Worm (Caenorhabditis elegans) whole organism, L1 larva: ENCODE data around the gene clec-233.

Experiments
- Y116A8C.19 ChIP-seq: sonication (generic microtip); optimal IDR thresholded peaks from 2 replicates; lab custom pipeline; 2016; ENCODE audit warnings: missing compliant biosample characterization, missing genetic modification characterization, borderline replicate concordance
- aly-2 ChIP-seq: fragments of 150-350 bp; optimal IDR thresholded peaks from 2 replicates; lab custom pipeline; 2014; ENCODE audit warnings: missing biosample characterization, missing genetic modification characterization
- ceh-63 ChIP-seq: fragments of 200-800 bp; sonication (Bioruptor generic); optimal IDR thresholded peaks from 2 replicates; lab custom pipeline; 2018; ENCODE audit warnings: mild to moderate bottlenecking, missing genetic modification characterization, missing compliant biosample characterization
- dpl-1 ChIP-seq, 3 experiments: fragments of 150-350 bp in 2 of 3; sonication (generic microtip) in 1 of 3; optimal IDR thresholded peaks; 2 replicates each; lab custom pipeline; 2014 to 2017; ENCODE audit warnings: missing biosample characterization in 3 of 3, missing genetic modification characterization in 3 of 3, missing genetic modification reagents in 3 of 3
- efl-1 ChIP-seq, 4 experiments: fragments of 150-350 bp; optimal IDR thresholded peaks in 3 of 4; peaks in 1 of 4; 1 replicate in 1 of 4; 2 replicates in 3 of 4; lab custom pipeline; 2014; ENCODE audit warnings: missing biosample characterization in 2 of 4, missing genetic modification characterization in 2 of 4, missing genetic modification reagents in 2 of 4
- elt-2 ChIP-seq: sonication (generic microtip); optimal IDR thresholded peaks from 2 replicates; lab custom pipeline; 2016; ENCODE audit warnings: missing genetic modification characterization, mild to moderate bottlenecking, inconsistent platforms, missing compliant biosample characterization, missing genetic modification reagents
- fkh-4 ChIP-seq: sonication (generic microtip); optimal IDR thresholded peaks from 2 replicates; lab custom pipeline; 2016; ENCODE audit warnings: missing compliant biosample characterization, missing genetic modification characterization, borderline replicate concordance
- fos-1 ChIP-seq: fragments of 150-350 bp; optimal IDR thresholded peaks from 2 replicates; lab custom pipeline; 2014; ENCODE audit warnings: missing biosample characterization, missing genetic modification characterization
- hlh-17 ChIP-seq: fragments of 200-800 bp; sonication (Bioruptor generic); optimal IDR thresholded peaks from 2 replicates; lab custom pipeline; 2018; ENCODE audit warnings: missing genetic modification characterization, mild to moderate bottlenecking, missing compliant biosample characterization, moderate library complexity, borderline replicate concordance
- lin-13 ChIP-seq: fragments of 150-350 bp; optimal IDR thresholded peaks from 2 replicates; lab custom pipeline; 2014; ENCODE audit warnings: missing biosample characterization, missing genetic modification reagents, missing genetic modification characterization
- lin-15B ChIP-seq: fragments of 150-350 bp; sonication (generic microtip); optimal IDR thresholded peaks from 3 replicates; lab custom pipeline; 2014; ENCODE audit warnings: missing biosample characterization, missing genetic modification characterization
- lin-39 ChIP-seq: fragments of 150-350 bp; optimal IDR thresholded peaks from 2 replicates; lab custom pipeline; 2014; ENCODE audit warnings: missing biosample characterization, missing genetic modification reagents, missing genetic modification characterization
- lsy-2 ChIP-seq, 2 experiments: fragments of 150-350 bp; optimal IDR thresholded peaks; 2 replicates each; lab custom pipeline; 2014; ENCODE audit warnings: missing biosample characterization in 2 of 2, missing genetic modification characterization in 2 of 2
- mdl-1 ChIP-seq, 2 experiments: fragments of 150-350 bp; optimal IDR thresholded peaks; 2 replicates each; lab custom pipeline; 2014 to 2017; ENCODE audit warnings: missing biosample characterization in 2 of 2, missing genetic modification characterization in 2 of 2, inconsistent platforms in 1 of 2
- mef-2 ChIP-seq: fragments of 150-350 bp; optimal IDR thresholded peaks from 2 replicates; lab custom pipeline; 2014; ENCODE audit warnings: missing biosample characterization, missing genetic modification characterization
- mep-1 ChIP-seq: fragments of 150-350 bp; optimal IDR thresholded peaks from 2 replicates; lab custom pipeline; 2014; ENCODE audit warnings: missing biosample characterization, missing genetic modification characterization
- nhr-11 ChIP-seq: fragments of 150-350 bp; optimal IDR thresholded peaks from 2 replicates; lab custom pipeline; 2014; ENCODE audit warnings: missing biosample characterization, missing genetic modification characterization
- nhr-19 ChIP-seq: fragments of 200-800 bp; sonication (Bioruptor generic); conservative IDR thresholded peaks from 2 replicates; pipeline ENCODE4 v1.3.6; 2022; ENCODE audit warnings: missing genetic modification characterization, missing compliant biosample characterization
- nhr-20 ChIP-seq: sonication (generic microtip); optimal IDR thresholded peaks from 2 replicates; lab custom pipeline; 2016; ENCODE audit warnings: mild to moderate bottlenecking, missing genetic modification characterization, missing compliant biosample characterization
- nhr-71 ChIP-seq: sonication (generic microtip); optimal IDR thresholded peaks from 2 replicates; lab custom pipeline; 2016; ENCODE audit warnings: mild to moderate bottlenecking, missing genetic modification characterization, moderate library complexity, missing compliant biosample characterization
- nhr-84 ChIP-seq: sonication (generic microtip); optimal IDR thresholded peaks from 2 replicates; lab custom pipeline; 2017; ENCODE audit warnings: missing biosample characterization, missing genetic modification characterization
- nhr-85 ChIP-seq: sonication (generic microtip); peaks from one replicate; lab custom pipeline; 2016; ENCODE audit warnings: missing genetic modification characterization, inconsistent platforms, missing compliant biosample characterization
- nhr-90 ChIP-seq: sonication (generic microtip); optimal IDR thresholded peaks from 2 replicates; lab custom pipeline; 2016; ENCODE audit warnings: mild to moderate bottlenecking, missing genetic modification characterization, missing compliant biosample characterization; ENCODE audit not compliant: poor library complexity
- pag-3 ChIP-seq: sonication (generic microtip); optimal IDR thresholded peaks from 2 replicates; lab custom pipeline; 2017; ENCODE audit warnings: missing genetic modification characterization, mild to moderate bottlenecking, missing compliant biosample characterization, antibody characterized with exemption, borderline replicate concordance; ENCODE audit not compliant: insufficient read depth
- rnt-1 ChIP-seq: sonication (generic microtip); optimal IDR thresholded peaks from 2 replicates; lab custom pipeline; 2016; ENCODE audit warnings: mild to moderate bottlenecking, missing genetic modification characterization, moderate library complexity, missing compliant biosample characterization
- skn-1 ChIP-seq: fragments of 150-350 bp; optimal IDR thresholded peaks from 2 replicates; lab custom pipeline; 2014; ENCODE audit warnings: missing biosample characterization, missing genetic modification characterization
- snu-23 ChIP-seq: sonication (generic microtip); optimal IDR thresholded peaks from 2 replicates; lab custom pipeline; 2016; ENCODE audit warnings: missing genetic modification characterization, missing compliant biosample characterization
- tlp-1 ChIP-seq: fragments of 150-350 bp; optimal IDR thresholded peaks from 2 replicates; lab custom pipeline; 2014; ENCODE audit warnings: missing biosample characterization, missing genetic modification characterization
- vab-15 ChIP-seq: sonication (generic microtip); optimal IDR thresholded peaks from 2 replicates; lab custom pipeline; 2017; ENCODE audit warnings: missing genotype, mild to moderate bottlenecking, missing genetic modification characterization, missing compliant biosample characterization
- xbp-1 ChIP-seq: sonication (generic microtip); optimal IDR thresholded peaks from 2 replicates; lab custom pipeline; 2016; ENCODE audit warnings: missing genetic modification characterization, missing compliant biosample characterization
- zag-1 ChIP-seq: fragments of 150-350 bp; optimal IDR thresholded peaks from 2 replicates; lab custom pipeline; 2014; ENCODE audit warnings: missing biosample characterization, missing genetic modification characterization
- zip-4 ChIP-seq: fragments of 200-800 bp; sonication (Bioruptor generic); optimal IDR thresholded peaks from 2 replicates; lab custom pipeline; 2018; ENCODE audit warnings: mild to moderate bottlenecking, missing genetic modification characterization, moderate library complexity, missing compliant biosample characterization

The clec-233 gene

ce11 chrV:16259684-16260083 lies 26.0 kb downstream of the clec-233 start, which contains the start of gene nhr-127:
Gene nhr-127 (plus strand): TSS chrV:16259984.
- TF ChIP-seq zag-1 (no peak), fkh-4 (no peak), nhr-71 (tag; lab: Kevin White, UChicago) (no peak), lin-15B (tag; lab: Kevin White, UChicago) (no peak), rnt-1 (tag; lab: Kevin White, UChicago) (no peak), efl-1 (optimal IDR thresholded peaks at IDR 0.05; lab: Kevin White, UChicago) (no peak), efl-1 (GFP tag; optimal IDR thresholded peaks at IDR 0.05 in 1 of 2; lab: Kevin White, UChicago) (no peak), aly-2 (tag; lab: Kevin White, UChicago) (no peak), lsy-2 (tag; optimal IDR thresholded peaks at IDR 0.05; lab: Kevin White, UChicago) (no peak), Y116A8C.19 (tag; lab: Kevin White, UChicago) (no peak), dpl-1 (GFP tag; optimal IDR thresholded peaks at IDR 0.05; lab: Kevin White, UChicago) (no peak), tlp-1 (tag; lab: Kevin White, UChicago) (no peak), nhr-90 (no peak), pag-3 (tag; lab: Kevin White, UChicago) (no peak)

- TF ChIP-seq nhr-20 (tag; lab: Kevin White, UChicago) (no peak), mef-2 (tag; lab: Kevin White, UChicago) (no peak)
These were observed 32.8 kb downstream of the clec-233 start, which contains the start of gene T13F3.4 for ce11 chrV:16266514-16266913. Gene T13F3.4 (minus strand): TSS chrV:16266614.

ce11 chrV:16269556-16269955 lies 35.8 kb downstream of the clec-233 start, which contains the start of the genes fbxa-2 and T13F3.8:
Gene fbxa-2 (minus strand): TSS chrV:16269656.
Gene T13F3.8 (plus strand): TSS chrV:16269800.
- TF ChIP-seq vab-15 (no peak), mdl-1 (tag; optimal IDR thresholded peaks at IDR 0.05; lab: Kevin White, UChicago) (no peak), nhr-19 (GFP tag; lab: Robert Waterston, UW) (no peak), tlp-1 (tag; lab: Kevin White, UChicago) (no peak), snu-23 (GFP tag; lab: Kevin White, UChicago) (no peak)

- TF ChIP-seq lsy-2 (tag; optimal IDR thresholded peaks at IDR 0.05; lab: Kevin White, UChicago): no peak
- TF ChIP-seq mep-1 (tag; lab: Kevin White, UChicago): no peak
- TF ChIP-seq fos-1 (tag; lab: Kevin White, UChicago): no peak
- no peak for TF ChIP-seq aly-2 (tag; lab: Kevin White, UChicago)
- TF ChIP-seq lin-39 (tag; lab: Kevin White, UChicago): no peak
- TF ChIP-seq skn-1 (tag; lab: Kevin White, UChicago): no peak
- no peak for TF ChIP-seq nhr-84 (tag; lab: Kevin White, UChicago)
- TF ChIP-seq ceh-63 (GFP tag; lab: Kevin White, UChicago): no peak
- TF ChIP-seq zip-4 (GFP tag; lab: Kevin White, UChicago): no peak
- TF ChIP-seq hlh-17 (GFP tag; lab: Kevin White, UChicago): no peak
- no peak for TF ChIP-seq lin-13 (GFP tag; lab: Kevin White, UChicago)
- TF ChIP-seq nhr-85 (tag; lab: Kevin White, UChicago): no peak
These were observed 37.4 kb downstream of the clec-233 start, which contains the start of gene T13F3.6 for ce11 chrV:16271121-16271520. Gene T13F3.6 (minus strand): TSS chrV:16271221.

ce11 chrV:16275347-16275746 lies 41.6 kb downstream of the clec-233 start, which contains the start of gene pacl-1:
Gene pacl-1 (minus strand): TSS chrV:16275447.
- TF ChIP-seq xbp-1: no peak
- TF ChIP-seq elt-2 (tag; lab: Kevin White, UChicago): no peak
- TF ChIP-seq nhr-11 (tag; lab: Kevin White, UChicago): no peak
